Worm (Caenorhabditis elegans) whole organism, L4 larva: ENCODE measurements around the gene snr-5.

Experiments used
- F49E8.2 ChIP-seq: sonication (generic microtip); optimal IDR thresholded peaks from 2 replicates; lab custom pipeline; 2016; ENCODE audit warnings: missing compliant biosample characterization, mild to moderate bottlenecking, missing genetic modification characterization, borderline replicate concordance
- R02D3.7 ChIP-seq: fragments of 150-350 bp; sonication (generic microtip); optimal IDR thresholded peaks from 3 replicates; lab custom pipeline; 2014; ENCODE audit warnings: missing biosample characterization, missing genetic modification characterization
- dmd-6 ChIP-seq: fragments of 200-800 bp; sonication (Bioruptor generic); IDR thresholded peaks from 2 replicates; pipeline ENCODE4 v1.3.6; 2022; ENCODE audit warnings: missing genetic modification reagents, missing genetic modification characterization, missing compliant biosample characterization
- egl-27 ChIP-seq: sonication (generic microtip); optimal IDR thresholded peaks from 3 replicates; lab custom pipeline; 2017; ENCODE audit warnings: missing biosample characterization, missing genetic modification reagents, missing genetic modification characterization
- hif-1 ChIP-seq, 2 experiments: sonication (generic microtip); optimal IDR thresholded peaks; 2 replicates each; lab custom pipeline; 2016 to 2017; ENCODE audit warnings: missing compliant biosample characterization in 2 of 2, missing genetic modification characterization in 2 of 2, missing genetic modification reagents in 2 of 2, missing genotype in 2 of 2, mild to moderate bottlenecking in 1 of 2
- lin-13 ChIP-seq: fragments of 150-350 bp; optimal IDR thresholded peaks from 2 replicates; lab custom pipeline; 2014; ENCODE audit warnings: missing biosample characterization, missing genetic modification reagents, missing genetic modification characterization
- lsy-2 ChIP-seq, 2 experiments: fragments of 150-350 bp in 1 of 2; sonication (generic microtip) in 1 of 2; optimal IDR thresholded peaks; 2 replicates each; lab custom pipeline; 2014 to 2017; ENCODE audit warnings: missing biosample characterization in 2 of 2, missing genetic modification characterization in 2 of 2
- mdt-29 ChIP-seq: fragments of 200-800 bp; sonication (Bioruptor generic); IDR thresholded peaks from 2 replicates; pipeline ENCODE4 v1.3.6; 2022; ENCODE audit warnings: missing genetic modification reagents, missing genetic modification characterization, missing compliant biosample characterization
- mes-2 ChIP-seq: sonication (generic microtip); optimal IDR thresholded peaks from 2 replicates; lab custom pipeline; 2016; ENCODE audit warnings: missing genotype, mild to moderate bottlenecking, missing genetic modification characterization, missing compliant biosample characterization; ENCODE audit not compliant: poor library complexity, severe bottlenecking
- nhr-11 ChIP-seq: fragments of 150-350 bp; optimal IDR thresholded peaks from 2 replicates; lab custom pipeline; 2014; ENCODE audit warnings: missing biosample characterization, missing genetic modification characterization
- nhr-6 ChIP-seq: fragments of 150-350 bp; optimal IDR thresholded peaks from 2 replicates; lab custom pipeline; 2014; ENCODE audit warnings: missing biosample characterization, missing genetic modification characterization
- snpc-4 ChIP-seq: fragments of 150-350 bp; optimal IDR thresholded peaks from 2 replicates; lab custom pipeline; 2014; ENCODE audit warnings: missing biosample characterization, missing genetic modification characterization
- unc-62 ChIP-seq, 3 experiments: fragments of 150-350 bp in 1 of 3; sonication (generic microtip); optimal IDR thresholded peaks in 2 of 3; peaks in 1 of 3; 1 replicate in 1 of 3; 2 replicates in 2 of 3; lab custom pipeline; 2014 to 2017; ENCODE audit warnings: missing biosample characterization in 3 of 3, missing genetic modification characterization in 3 of 3, missing genetic modification reagents in 3 of 3, missing genotype in 1 of 3

ce11 chrIII:7843536-7843935 lies 18.3 kb upstream of the snr-5 start, which contains the start of gene ZK652.8:
- TF ChIP-seq nhr-11 (tag; lab: Kevin White, UChicago) (no peak), snpc-4 (tag; lab: Kevin White, UChicago) (no peak), mes-2 (tag; lab: Kevin White, UChicago) (no peak), unc-62 (GFP tag; optimal IDR thresholded peaks at IDR 0.05 in 1 of 2; lab: Kevin White, UChicago) (no peak), unc-62 (tag; optimal IDR thresholded peaks at IDR 0.05; lab: Kevin White, UChicago) (no peak), hif-1 (tag; optimal IDR thresholded peaks at IDR 0.05; lab: Kevin White, UChicago) (no peak), egl-27 (tag; lab: Kevin White, UChicago) (no peak), mdt-29 (no peak), lin-13 (GFP tag; lab: Kevin White, UChicago) (no peak), nhr-6 (tag; lab: Kevin White, UChicago) (no peak), lsy-2 (tag; optimal IDR thresholded peaks at IDR 0.05; lab: Kevin White, UChicago) (no peak), dmd-6 (GFP tag; lab: Robert Waterston, UW) (no peak), R02D3.7 (tag; lab: Kevin White, UChicago) (no peak), F49E8.2 (no peak)
